Fruit fly (Drosophila melanogaster): ENCODE results near the gene Cog4.

Cog4 gene

DNA sequence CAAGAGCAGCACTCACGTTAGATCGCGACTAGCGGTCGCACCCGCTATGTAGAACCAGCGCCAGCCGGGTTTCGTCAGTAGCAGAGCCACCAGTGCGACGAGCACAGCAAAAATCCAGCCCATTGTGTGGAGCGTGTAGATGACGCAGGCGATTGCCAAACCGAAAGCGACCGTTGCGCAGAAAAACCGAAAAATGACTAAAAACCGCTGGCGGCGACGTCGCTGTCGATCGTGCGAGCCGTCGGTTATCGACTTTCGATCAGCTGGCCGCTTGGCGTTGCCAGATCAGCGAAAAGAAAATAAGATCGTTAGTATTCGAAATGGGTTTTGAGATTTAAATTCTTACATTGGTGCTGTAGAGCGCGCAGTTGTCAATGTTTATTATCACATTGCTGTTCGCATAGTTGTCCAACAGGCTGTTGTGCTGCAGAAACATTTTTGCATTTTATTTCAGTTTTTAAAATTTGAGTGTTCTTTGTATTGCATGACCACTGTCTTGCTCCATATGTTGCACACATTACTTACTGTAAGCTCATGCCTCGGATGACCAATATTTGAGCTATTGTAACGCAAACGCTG is 28.1 kb upstream of the Cog4 start (continued):
- TF ChIP-seq ewg (GFP tag; optimal IDR thresholded peaks at IDR 0.05) (no peak), zen (tag; optimal IDR thresholded peaks at IDR 0.05) (no peak), odd (GFP tag; optimal IDR thresholded peaks at IDR 0.05) (no peak), peb (GFP tag; IDR thresholded peaks at IDR 0.05) (0 out of 2 replicates have a peak, but pooled peaks have one; percentile 11), CG10147 (GFP tag; optimal IDR thresholded peaks at IDR 0.05) (no peak), CG9437 (GFP tag; optimal IDR thresholded peaks at IDR 0.05) (no peak), MTF-1 (GFP tag; optimal IDR thresholded peaks at IDR 0.05; ENCODE audit: borderline replicate concordance) (peak; percentile 27), CG6654 (GFP tag; optimal IDR thresholded peaks at IDR 0.05) (no peak), dmrt11E (tag; optimal IDR thresholded peaks at IDR 0.05) (no peak), HLH54F (GFP tag; optimal IDR thresholded peaks at IDR 0.05) (peak; percentile 31), Nf-YB (GFP tag; optimal IDR thresholded peaks at IDR 0.05) (no peak), Chrac-16 (GFP tag; optimal IDR thresholded peaks at IDR 0.05) (no peak), CG4707 (GFP tag; optimal IDR thresholded peaks at IDR 0.05) (no peak), tna (GFP tag; IDR thresholded peaks at IDR 0.05; ENCODE audit: partially characterized antibody) (peak; percentile 42; the same call in 1 of the 2 replicates), da (GFP tag; optimal IDR thresholded peaks at IDR 0.05) (no peak), Dad (GFP tag; optimal IDR thresholded peaks at IDR 0.05) (no peak)

DNA sequence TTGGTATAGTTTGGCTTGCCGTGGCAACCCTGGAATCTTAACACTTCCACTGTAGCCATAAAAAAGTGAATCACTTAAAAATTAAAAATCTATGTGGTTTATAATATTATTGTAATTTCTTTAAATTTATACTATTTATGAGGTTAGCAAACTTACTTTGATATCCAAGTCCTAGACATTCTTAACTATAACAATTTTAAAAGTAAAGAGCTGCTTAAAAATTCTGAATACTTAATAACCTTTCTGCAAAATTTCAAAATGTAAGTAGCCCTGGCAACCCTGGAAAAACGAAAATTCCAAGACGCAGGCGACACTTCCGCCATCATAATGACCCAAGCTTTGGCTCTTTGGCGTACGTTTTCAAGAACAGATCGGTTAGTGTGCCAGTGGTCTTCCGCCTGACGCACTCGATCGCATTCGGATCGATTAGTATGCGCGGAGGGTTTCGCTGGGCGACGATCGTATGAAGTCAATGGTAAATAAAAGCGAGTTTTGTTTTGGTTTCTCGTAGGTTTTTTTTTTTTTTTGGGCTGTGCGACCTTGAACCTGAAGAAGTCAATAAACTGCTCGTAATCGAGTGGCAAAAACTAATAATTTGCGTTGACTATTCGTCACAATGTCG is 27.2 kb upstream of the Cog4 start:
- TF ChIP-seq CG17361 (GFP tag; IDR thresholded peaks at IDR 0.05) (no peak), Oaz (GFP tag; IDR thresholded peaks at IDR 0.05) (0 out of 2 replicates have a peak, but pooled peaks have one; percentile 26), CG9932 (GFP tag; IDR thresholded peaks at IDR 0.05) (0 out of 2 replicates have a peak, but pooled peaks have one; percentile 39), CG3407 (GFP tag; optimal IDR thresholded peaks at IDR 0.05) (no peak), sens (GFP tag) (peak; percentile 16), chinmo (GFP tag; IDR thresholded peaks at IDR 0.05; ENCODE audit: partially characterized antibody) (0 out of 4 replicates have a peak, but pooled peaks have one; percentile 58), Med (GFP tag) (peak; percentile 12), CG11504 (tag; optimal IDR thresholded peaks at IDR 0.05) (peak; percentile 59), Hr51 (GFP tag; optimal IDR thresholded peaks at IDR 0.05) (peak in 1 of 2 experiments; percentile 51), Fer2 (tag; optimal IDR thresholded peaks at IDR 0.05) (no peak), Atf-2 (GFP tag; optimal IDR thresholded peaks at IDR 0.05) (no peak), vvl (GFP tag; IDR thresholded peaks at IDR 0.05) (peak; percentile 28), gem (tag; optimal IDR thresholded peaks at IDR 0.05) (peak; percentile 0), ranshi (GFP tag; IDR thresholded peaks at IDR 0.05) (0 out of 2 replicates have a peak, but pooled peaks have one; percentile 13), CG7839 (tag; optimal IDR thresholded peaks at IDR 0.05) (peak; percentile 26), chn (GFP tag; optimal IDR thresholded peaks at IDR 0.05) (no peak), sd (tag; optimal IDR thresholded peaks at IDR 0.05) (peak; percentile 13), CG2202 (tag; optimal IDR thresholded peaks at IDR 0.05) (no peak), hkb (optimal IDR thresholded peaks at IDR 0.05) (no peak), hkb (GFP tag; IDR thresholded peaks at IDR 0.05) (no peak), D19A (tag; optimal IDR thresholded peaks at IDR 0.05) (peak; percentile 8), Eip74EF (GFP tag; optimal IDR thresholded peaks at IDR 0.05) (peak in 1 of 2 experiments; percentile 84), Hmr (GFP tag; optimal IDR thresholded peaks at IDR 0.05) (peak; percentile 15), gce (GFP tag; IDR thresholded peaks at IDR 0.05) (no peak), Blimp-1 (GFP tag; optimal IDR thresholded peaks at IDR 0.05) (peak; percentile 79), Gug (GFP tag; IDR thresholded peaks at IDR 0.05) (no peak), CG15269 (tag; optimal IDR thresholded peaks at IDR 0.05) (peak; percentile 14)

All from whole organism, embryonic.